Fruit fly (Drosophila melanogaster) whole organism, prepupa: ENCODE data around the gene enc.

ENCODE experiments used
- Blimp-1 ChIP-seq: fragments of 200-800 bp; sonication (Bioruptor generic); optimal IDR thresholded peaks from 3 replicates; lab custom pipeline; 2017; ENCODE audit warnings: missing biosample characterization, missing genetic modification characterization, mild to moderate bottlenecking, moderate library complexity, missing genetic modification reagents
- CG10631 ChIP-seq: fragments of 200-800 bp; sonication (Bioruptor generic); optimal IDR thresholded peaks from 2 replicates; lab custom pipeline; 2016; ENCODE audit warnings: missing biosample characterization, missing genetic modification characterization
- CG10669 ChIP-seq: fragments of 200-800 bp; sonication (Bioruptor generic); optimal IDR thresholded peaks from 3 replicates; lab custom pipeline; 2018; ENCODE audit warnings: missing biosample characterization, mild to moderate bottlenecking, missing genetic modification characterization, moderate library complexity
- CG11902 ChIP-seq: fragments of 200-800 bp; sonication (Bioruptor generic); optimal IDR thresholded peaks from 3 replicates; lab custom pipeline; 2016; ENCODE audit warnings: missing biosample characterization, missing genetic modification characterization
- CG15336 ChIP-seq: fragments of 200-800 bp; sonication (Bioruptor generic); IDR thresholded peaks from 2 replicates; pipeline ENCODE4 v1.3.6; 2022; ENCODE audit warnings: missing biosample characterization, missing genetic modification characterization
- CG1621 ChIP-seq: fragments of 200-800 bp; sonication (Bioruptor generic); optimal IDR thresholded peaks from 3 replicates; lab custom pipeline; 2018; ENCODE audit warnings: missing biosample characterization, mild to moderate bottlenecking, missing genetic modification characterization
- CG16779 ChIP-seq: fragments of 200-800 bp; sonication (Bioruptor generic); optimal IDR thresholded peaks from 3 replicates; lab custom pipeline; 2017; ENCODE audit warnings: missing biosample characterization, mild to moderate bottlenecking, missing genetic modification characterization
- CG3032 ChIP-seq: fragments of 200-800 bp; optimal IDR thresholded peaks from 2 replicates; lab custom pipeline; 2019; ENCODE audit warnings: missing biosample characterization, mild to moderate bottlenecking, missing genetic modification characterization, moderate library complexity
- CG31627 ChIP-seq: fragments of 200-800 bp; sonication (Bioruptor generic); optimal IDR thresholded peaks from 3 replicates; lab custom pipeline; 2016; ENCODE audit warnings: missing biosample characterization, missing genetic modification characterization
- CG32006 ChIP-seq: fragments of 200-800 bp; sonication (Bioruptor generic); optimal IDR thresholded peaks from 3 replicates; lab custom pipeline; 2017; ENCODE audit warnings: missing biosample characterization, mild to moderate bottlenecking, missing genetic modification characterization
- CG34406 ChIP-seq: fragments of 200-800 bp; sonication (Bioruptor generic); optimal IDR thresholded peaks from 3 replicates; lab custom pipeline; 2016; ENCODE audit warnings: missing biosample characterization, missing genetic modification characterization
- CG3919 ChIP-seq: fragments of 200-800 bp; sonication (Bioruptor generic); optimal IDR thresholded peaks from 3 replicates; lab custom pipeline; 2016; ENCODE audit warnings: missing biosample characterization, missing genetic modification characterization
- CG6163 ChIP-seq: fragments of 200-800 bp; sonication (Bioruptor generic); IDR thresholded peaks from 3 replicates; pipeline ENCODE4 v1.3.6; 2022; ENCODE audit warnings: missing biosample characterization, missing genetic modification characterization
- CG6792 ChIP-seq: fragments of 200-800 bp; sonication (Bioruptor generic); optimal IDR thresholded peaks from 3 replicates; lab custom pipeline; 2016; ENCODE audit warnings: missing biosample characterization, missing genetic modification characterization
- CG6808 ChIP-seq: fragments of 200-800 bp; sonication (Bioruptor generic); optimal IDR thresholded peaks from 3 replicates; lab custom pipeline; 2017; ENCODE audit warnings: missing biosample characterization, missing genetic modification characterization, mild to moderate bottlenecking, moderate library complexity, missing genetic modification reagents
- CG6854 ChIP-seq: fragments of 200-800 bp; sonication (Bioruptor generic); optimal IDR thresholded peaks from 2 replicates; lab custom pipeline; 2017; ENCODE audit warnings: missing biosample characterization, mild to moderate bottlenecking, missing genetic modification characterization
- CG8119 ChIP-seq: fragments of 200-800 bp; sonication (Bioruptor generic); IDR thresholded peaks from 3 replicates; pipeline ENCODE4 v1.3.6; 2022; ENCODE audit warnings: missing biosample characterization, missing genetic modification characterization
- CG8319 ChIP-seq: fragments of 200-800 bp; sonication (Bioruptor generic); optimal IDR thresholded peaks from 3 replicates; lab custom pipeline; 2016; ENCODE audit warnings: missing biosample characterization, missing genetic modification characterization
- CG8632 ChIP-seq: fragments of 200-800 bp; sonication (Bioruptor generic); optimal IDR thresholded peaks from 3 replicates; lab custom pipeline; 2016; ENCODE audit warnings: missing biosample characterization, missing genetic modification characterization
- CG9139 ChIP-seq: fragments of 200-800 bp; sonication (Bioruptor generic); optimal IDR thresholded peaks from 3 replicates; lab custom pipeline; 2017; ENCODE audit warnings: missing biosample characterization, mild to moderate bottlenecking, missing genetic modification characterization
- Eip75B ChIP-seq: fragments of 200-800 bp; sonication (Bioruptor generic); optimal IDR thresholded peaks from 3 replicates; lab custom pipeline; 2016; ENCODE audit warnings: missing biosample characterization, missing genetic modification characterization
- Eip78C ChIP-seq: fragments of 200-800 bp; sonication (Bioruptor generic); peaks from one replicate; lab custom pipeline; 2016; ENCODE audit warnings: missing biosample characterization, missing genetic modification characterization
- Eip93F ChIP-seq: fragments of 200-800 bp; sonication (Bioruptor generic); optimal IDR thresholded peaks from 2 replicates; lab custom pipeline; 2016; ENCODE audit warnings: missing biosample characterization, mild to moderate bottlenecking, missing genetic modification characterization
- Ets96B ChIP-seq: fragments of 200-800 bp; optimal IDR thresholded peaks from 2 replicates; lab custom pipeline; 2019; ENCODE audit warnings: missing biosample characterization, mild to moderate bottlenecking, missing genetic modification characterization, moderate library complexity
- Gug ChIP-seq: fragments of 200-800 bp; sonication (Bioruptor generic); IDR thresholded peaks from 2 replicates; pipeline ENCODE4 v1.3.6; 2022; ENCODE audit warnings: missing biosample characterization, missing genetic modification characterization
- Hr38 ChIP-seq: sonication (Bioruptor generic); optimal IDR thresholded peaks from 2 replicates; lab custom pipeline; 2016; ENCODE audit warnings: missing biosample characterization, missing genetic modification characterization
- Hr39 ChIP-seq: fragments of 200-800 bp; sonication (Bioruptor generic); optimal IDR thresholded peaks from 2 replicates; lab custom pipeline; 2016; ENCODE audit warnings: missing biosample characterization, missing genetic modification characterization
- Hr4 ChIP-seq: fragments of 200-800 bp; sonication (Bioruptor generic); optimal IDR thresholded peaks from 3 replicates; lab custom pipeline; 2016; ENCODE audit warnings: missing biosample characterization, missing genetic modification characterization
- Lpt ChIP-seq: fragments of 200-800 bp; sonication (Bioruptor generic); optimal IDR thresholded peaks from 3 replicates; lab custom pipeline; 2016; ENCODE audit warnings: missing biosample characterization, missing genetic modification characterization
- Met ChIP-seq: fragments of 200-800 bp; sonication (Bioruptor generic); optimal IDR thresholded peaks from 3 replicates; lab custom pipeline; 2016; ENCODE audit warnings: missing biosample characterization, missing genetic modification characterization
- OdsH ChIP-seq: fragments of 200-800 bp; sonication (Bioruptor generic); optimal IDR thresholded peaks from 3 replicates; lab custom pipeline; 2016; ENCODE audit warnings: missing biosample characterization, missing genetic modification characterization
- Smox ChIP-seq: fragments of 200-800 bp; sonication (Bioruptor generic); optimal IDR thresholded peaks from 3 replicates; lab custom pipeline; 2016; ENCODE audit warnings: missing biosample characterization, missing genetic modification characterization
- Sox102F ChIP-seq: fragments of 200-800 bp; sonication (Bioruptor generic); optimal IDR thresholded peaks from 2 replicates; lab custom pipeline; 2016; ENCODE audit warnings: missing biosample characterization, mild to moderate bottlenecking, missing genetic modification characterization
- Sox14 ChIP-seq: fragments of 200-800 bp; sonication (Bioruptor generic); optimal IDR thresholded peaks from 3 replicates; lab custom pipeline; 2016; ENCODE audit warnings: missing biosample characterization, missing genetic modification characterization
- Sox15 ChIP-seq: fragments of 200-800 bp; sonication (Bioruptor generic); optimal IDR thresholded peaks from 3 replicates; lab custom pipeline; 2016; ENCODE audit warnings: missing biosample characterization, missing genetic modification characterization
- acj6 ChIP-seq: fragments of 200-800 bp; sonication (Bioruptor generic); optimal IDR thresholded peaks from 3 replicates; lab custom pipeline; 2016; ENCODE audit warnings: missing biosample characterization, missing genetic modification characterization
- dac ChIP-seq: fragments of 200-800 bp; sonication (Bioruptor generic); optimal IDR thresholded peaks from 2 replicates; lab custom pipeline; 2017; ENCODE audit warnings: missing biosample characterization, mild to moderate bottlenecking, missing genetic modification characterization
- dsx ChIP-seq: fragments of 200-800 bp; optimal IDR thresholded peaks from 3 replicates; lab custom pipeline; 2019; ENCODE audit warnings: missing biosample characterization, mild to moderate bottlenecking, missing genetic modification characterization, moderate library complexity; ENCODE audit not compliant: poor library complexity, severe bottlenecking
- eg ChIP-seq: fragments of 200-800 bp; sonication (Bioruptor generic); IDR thresholded peaks from 3 replicates; pipeline ENCODE4 v1.3.6; 2022; ENCODE audit warnings: missing biosample characterization, missing genetic modification characterization
- esn ChIP-seq: fragments of 200-800 bp; sonication (Bioruptor generic); optimal IDR thresholded peaks from 2 replicates; lab custom pipeline; 2016; ENCODE audit warnings: missing biosample characterization, mild to moderate bottlenecking, missing genetic modification characterization, moderate library complexity
- fd59A ChIP-seq: fragments of 200-800 bp; sonication (Bioruptor generic); optimal IDR thresholded peaks from 2 replicates; lab custom pipeline; 2017; ENCODE audit warnings: missing biosample characterization, mild to moderate bottlenecking, missing genetic modification characterization, missing genetic modification reagents
- fkh ChIP-seq: fragments of 200-800 bp; sonication (Bioruptor generic); optimal IDR thresholded peaks from 3 replicates; lab custom pipeline; 2017; ENCODE audit warnings: missing biosample characterization, mild to moderate bottlenecking, missing genetic modification characterization, moderate library complexity
- lz ChIP-seq: fragments of 200-800 bp; sonication (Bioruptor generic); optimal IDR thresholded peaks from 3 replicates; lab custom pipeline; 2016; ENCODE audit warnings: missing biosample characterization, missing genetic modification characterization
- net ChIP-seq: fragments of 200-800 bp; sonication (Bioruptor generic); optimal IDR thresholded peaks from 3 replicates; lab custom pipeline; 2016; ENCODE audit warnings: missing biosample characterization, missing genetic modification characterization
- pdm3 ChIP-seq: fragments of 200-800 bp; sonication (Bioruptor generic); optimal IDR thresholded peaks from 3 replicates; lab custom pipeline; 2016; ENCODE audit warnings: missing biosample characterization, missing genetic modification characterization
- salr ChIP-seq, 2 experiments: fragments of 200-800 bp; sonication (Bioruptor generic); optimal IDR thresholded peaks; 3 replicates each; lab custom pipeline; 2016 to 2018; ENCODE audit warnings: missing biosample characterization in 2 of 2, missing genetic modification characterization in 2 of 2, mild to moderate bottlenecking in 1 of 2
- spab ChIP-seq: fragments of 200-800 bp; sonication (Bioruptor generic); optimal IDR thresholded peaks from 2 replicates; lab custom pipeline; 2017; ENCODE audit warnings: missing biosample characterization, mild to moderate bottlenecking, missing genetic modification characterization, missing genetic modification reagents
- svp ChIP-seq: fragments of 200-800 bp; sonication (Bioruptor generic); peaks from one replicate; lab custom pipeline; 2016; ENCODE audit warnings: missing biosample characterization, missing genetic modification characterization
- topi ChIP-seq: fragments of 200-800 bp; sonication (Bioruptor generic); optimal IDR thresholded peaks from 3 replicates; lab custom pipeline; 2016; ENCODE audit warnings: missing biosample characterization, missing genetic modification characterization
- vri ChIP-seq: fragments of 200-800 bp; sonication (Bioruptor generic); optimal IDR thresholded peaks from 3 replicates; lab custom pipeline; 2016; ENCODE audit warnings: missing biosample characterization, mild to moderate bottlenecking, missing genetic modification characterization

The enc gene

DNA sequence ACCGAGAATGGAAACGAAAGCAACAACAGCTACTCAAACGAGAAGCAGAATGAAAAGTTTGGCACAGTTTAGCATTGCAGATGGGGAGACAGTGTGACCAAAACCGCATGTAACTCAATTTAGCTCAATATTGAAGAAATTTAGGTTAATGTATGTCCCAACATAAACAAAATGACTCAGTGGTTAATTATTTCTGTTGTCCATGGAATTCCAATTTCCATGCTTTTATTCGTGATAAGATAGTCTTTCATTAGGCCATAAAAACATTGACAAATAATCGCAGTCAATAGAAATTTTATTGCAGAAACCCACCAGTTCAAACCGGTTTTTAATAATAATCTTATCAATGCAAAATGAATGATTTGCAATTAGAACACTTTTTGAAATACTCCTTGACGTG is 16.7 kb upstream of the enc start (continued):
- TF ChIP-seq CG16779: no peak
- TF ChIP-seq spab (GFP tag; lab: Kevin White, UChicago): no peak

DNA sequence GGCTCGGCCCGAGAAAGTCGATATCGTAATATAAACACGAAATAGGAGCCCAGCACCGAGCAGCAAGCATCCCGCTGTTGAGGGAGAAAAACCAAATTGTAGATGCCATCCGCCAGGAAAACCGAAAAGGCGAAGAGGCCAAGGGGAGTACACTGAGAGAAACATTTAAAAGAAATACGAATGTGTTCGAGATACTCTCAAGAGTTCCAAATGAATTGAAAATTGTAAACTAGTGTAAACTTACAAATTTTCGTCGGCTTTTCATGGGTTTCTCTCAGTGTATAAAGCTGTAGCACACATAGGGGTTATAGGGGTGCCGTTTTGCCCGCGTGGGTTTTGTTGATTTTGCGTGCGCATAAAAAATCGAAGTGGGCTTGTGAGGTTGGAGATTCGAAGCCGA is 15.8 kb upstream of the enc start:
- TF ChIP-seq CG32006 (GFP tag; lab: Kevin White, UChicago): peak; percentile 78
- peak; percentile 87 for TF ChIP-seq CG31627
- no peak for TF ChIP-seq vri (GFP tag; lab: Kevin White, UChicago)
- TF ChIP-seq Sox14 (GFP tag; lab: Kevin White, UChicago): peak; percentile 78
- peak; percentile 68 for TF ChIP-seq fd59A
- TF ChIP-seq svp (GFP tag; lab: Kevin White, UChicago): no peak
- peak; percentile 76 for TF ChIP-seq acj6 (GFP tag; lab: Kevin White, UChicago)
- TF ChIP-seq Hr4 (GFP tag; lab: Kevin White, UChicago): peak; percentile 78
- no peak for TF ChIP-seq CG16779
- peak; percentile 95 for TF ChIP-seq Eip78C (GFP tag; lab: Kevin White, UChicago)
- TF ChIP-seq Ets96B: peak; percentile 43
- TF ChIP-seq CG10669 (GFP tag; lab: Kevin White, UChicago): peak; percentile 57
- TF ChIP-seq Blimp-1 (GFP tag; lab: Kevin White, UChicago): no peak
- peak; percentile 47 for TF ChIP-seq topi (GFP tag; lab: Kevin White, UChicago)
- TF ChIP-seq eg: peak; percentile 82
- peak; percentile 63 for TF ChIP-seq CG8319 (GFP tag; lab: Kevin White, UChicago)
- TF ChIP-seq CG8119 (GFP tag; lab: Robert Waterston, UW): peak; percentile 70
- TF ChIP-seq dsx (GFP tag; lab: Kevin White, UChicago): peak; percentile 69
- peak; percentile 87 for TF ChIP-seq esn (GFP tag; lab: Kevin White, UChicago)
- TF ChIP-seq Lpt: peak; percentile 49
- TF ChIP-seq Sox15 (GFP tag; lab: Kevin White, UChicago): peak; percentile 67
- peak; percentile 6 for TF ChIP-seq dac (GFP tag; lab: Kevin White, UChicago)
- TF ChIP-seq Gug (GFP tag; lab: Robert Waterston, UW): peak; percentile 64
- peak; percentile 58 for TF ChIP-seq Eip75B (GFP tag; lab: Kevin White, UChicago)
- TF ChIP-seq CG6808 (GFP tag; lab: Kevin White, UChicago): peak; percentile 50
- peak; percentile 81 for TF ChIP-seq CG6163 (GFP tag; lab: Robert Waterston, UW)
- TF ChIP-seq pdm3 (GFP tag; lab: Kevin White, UChicago): peak; percentile 82
- peak; percentile 39 for TF ChIP-seq spab (GFP tag; lab: Kevin White, UChicago)
- peak; percentile 55 to 57 for TF ChIP-seq salr (GFP tag; optimal IDR thresholded peaks at IDR 0.05; lab: Kevin White, UChicago)
- no peak for TF ChIP-seq CG6854 (GFP tag; lab: Kevin White, UChicago)
- peak; percentile 8 for TF ChIP-seq Hr38 (GFP tag; lab: Kevin White, UChicago)
- TF ChIP-seq net (GFP tag; lab: Kevin White, UChicago): no peak
- peak; percentile 65 for TF ChIP-seq CG8632 (GFP tag; lab: Kevin White, UChicago)
- TF ChIP-seq Sox102F (GFP tag; lab: Kevin White, UChicago): peak; percentile 85
- peak; percentile 56 for TF ChIP-seq CG3919
- no peak for TF ChIP-seq Smox (GFP tag; lab: Kevin White, UChicago)
- peak; percentile 78 for TF ChIP-seq CG6792 (GFP tag; lab: Kevin White, UChicago)
- TF ChIP-seq lz (GFP tag; lab: Kevin White, UChicago): peak; percentile 78
- peak; percentile 50 for TF ChIP-seq CG10631 (GFP tag; lab: Kevin White, UChicago)
- peak; percentile 5 for TF ChIP-seq Eip93F (GFP tag; lab: Kevin White, UChicago)
- peak; percentile 77 for TF ChIP-seq CG15336 (GFP tag; lab: Robert Waterston, UW)
- peak; percentile 88 for TF ChIP-seq Hr39 (GFP tag; lab: Kevin White, UChicago)
- no peak for TF ChIP-seq CG9139 (GFP tag; lab: Kevin White, UChicago)
- TF ChIP-seq Met: peak; percentile 87
- peak; percentile 78 for TF ChIP-seq OdsH (GFP tag; lab: Kevin White, UChicago)
- peak; percentile 67 for TF ChIP-seq CG3032 (tag; lab: Kevin White, UChicago)
- peak; percentile 66 for TF ChIP-seq CG34406 (GFP tag; lab: Kevin White, UChicago)
- TF ChIP-seq CG11902 (GFP tag; lab: Kevin White, UChicago): peak; percentile 16
- TF ChIP-seq CG1621 (tag; lab: Kevin White, UChicago): peak; percentile 60
- TF ChIP-seq fkh (GFP tag; lab: Kevin White, UChicago): peak; percentile 45
